Worm (Caenorhabditis elegans) whole organism, L1 larva: ENCODE results near the gene T28B11.1.

Source experiments
- F16B12.6 ChIP-seq: fragments of 150-350 bp; optimal IDR thresholded peaks from 2 replicates; lab custom pipeline; 2014; ENCODE audit warnings: missing biosample characterization, missing genetic modification characterization
- aly-2 ChIP-seq: fragments of 150-350 bp; optimal IDR thresholded peaks from 2 replicates; lab custom pipeline; 2014; ENCODE audit warnings: missing biosample characterization, missing genetic modification characterization
- egl-27 ChIP-seq, 2 experiments: fragments of 150-350 bp in 1 of 2; sonication (generic microtip); optimal IDR thresholded peaks; 3 replicates each; lab custom pipeline; 2017 to 2018; ENCODE audit warnings: missing biosample characterization in 2 of 2, missing genetic modification characterization in 2 of 2, missing genetic modification reagents in 2 of 2
- fkh-10 ChIP-seq: sonication (generic microtip); optimal IDR thresholded peaks from 2 replicates; lab custom pipeline; 2017; ENCODE audit warnings: missing biosample characterization, missing genetic modification reagents, missing genetic modification characterization
- fos-1 ChIP-seq: fragments of 150-350 bp; optimal IDR thresholded peaks from 2 replicates; lab custom pipeline; 2014; ENCODE audit warnings: missing biosample characterization, missing genetic modification characterization
- lin-39 ChIP-seq: fragments of 150-350 bp; optimal IDR thresholded peaks from 2 replicates; lab custom pipeline; 2014; ENCODE audit warnings: missing biosample characterization, missing genetic modification reagents, missing genetic modification characterization
- nhr-47 ChIP-seq: sonication (generic microtip); optimal IDR thresholded peaks from 2 replicates; lab custom pipeline; 2016; ENCODE audit warnings: mild to moderate bottlenecking, missing genetic modification characterization, moderate library complexity, missing compliant biosample characterization
- nhr-76 ChIP-seq: sonication (generic microtip); optimal IDR thresholded peaks from 2 replicates; lab custom pipeline; 2017; ENCODE audit warnings: missing biosample characterization, missing genetic modification characterization
- skn-1 ChIP-seq: fragments of 150-350 bp; optimal IDR thresholded peaks from 2 replicates; lab custom pipeline; 2014; ENCODE audit warnings: missing biosample characterization, missing genetic modification characterization
- unc-86 ChIP-seq: sonication (generic microtip); optimal IDR thresholded peaks from 2 replicates; lab custom pipeline; 2016; ENCODE audit warnings: missing genetic modification characterization, missing compliant biosample characterization
- zag-1 ChIP-seq: fragments of 150-350 bp; optimal IDR thresholded peaks from 2 replicates; lab custom pipeline; 2014; ENCODE audit warnings: missing biosample characterization, missing genetic modification characterization

ce11 chrV:10687601-10688000 lies 44.6 kb downstream of the T28B11.1 start, which contains the start of gene F29F11.20:
- TF ChIP-seq aly-2 (tag; lab: Kevin White, UChicago) (no peak), zag-1 (tag; lab: Kevin White, UChicago) (no peak), nhr-47 (tag; lab: Kevin White, UChicago) (no peak), F16B12.6 (tag; lab: Kevin White, UChicago) (no peak), lin-39 (tag; lab: Kevin White, UChicago) (no peak), nhr-76 (tag; lab: Kevin White, UChicago) (no peak), egl-27 (tag; optimal IDR thresholded peaks at IDR 0.05; lab: Kevin White, UChicago) (no peak), unc-86 (tag; lab: Kevin White, UChicago) (no peak), fos-1 (tag; lab: Kevin White, UChicago) (no peak), skn-1 (tag; lab: Kevin White, UChicago) (no peak), fkh-10 (GFP tag; lab: Kevin White, UChicago) (no peak)
